Fruit fly (Drosophila melanogaster): ENCODE measurements around the gene RYa-R.

Gene RYa-R

dm6 chr3R:27033935-27034334, 37.2 kb downstream of the RYa-R start (continued):
- TF ChIP-seq CG30403 (GFP tag; optimal IDR thresholded peaks at IDR 0.05) = no peak

- TF ChIP-seq Ets65A (GFP tag) = peak; percentile 35
- TF ChIP-seq CG10274 (GFP tag; optimal IDR thresholded peaks at IDR 0.05) = no peak
These were observed 43.3 kb downstream of the RYa-R start for dm6 chr3R:27040044-27040443.

dm6 chr3R:27048561-27049270, 51.9 kb downstream of the RYa-R start, which contains the start of gene TwdlT:
TwdlT (plus strand) TSS chr3R:27049220.
- TF ChIP-seq CG1832 (GFP tag; optimal IDR thresholded peaks at IDR 0.05) (no peak), Ets65A (GFP tag) (peak; percentile 75), Blimp-1 (GFP tag; optimal IDR thresholded peaks at IDR 0.05) (peak; percentile 62), Trl (optimal IDR thresholded peaks at IDR 0.05) (peak in 1 of 2 experiments; percentile 16), Trl (GFP tag; optimal IDR thresholded peaks at IDR 0.05) (no peak)

dm6 chr3R:27049549-27049948, 52.8 kb downstream of the RYa-R start:
- TF ChIP-seq CG6854 (GFP tag; optimal IDR thresholded peaks at IDR 0.05) (no peak), CG9215 (GFP tag; IDR thresholded peaks at IDR 0.05) (0 out of 2 replicates have a peak, but pooled peaks have one; percentile 7), Hr39 (optimal IDR thresholded peaks at IDR 0.05) (peak; percentile 17)

- TF ChIP-seq CG14965 (GFP tag; optimal IDR thresholded peaks at IDR 0.05; ENCODE audit: borderline replicate concordance) = no peak
- no peak for TF ChIP-seq CG6254 (GFP tag; optimal IDR thresholded peaks at IDR 0.05)
- TF ChIP-seq bsh (GFP tag; optimal IDR thresholded peaks at IDR 0.05) = no peak
- no peak for TF ChIP-seq croc (GFP tag; conservative IDR thresholded peaks at IDR 0.05)
- no peak for TF ChIP-seq CG15696 (tag; optimal IDR thresholded peaks at IDR 0.05)
- TF ChIP-seq Gsc (GFP tag; IDR thresholded peaks at IDR 0.05) = no peak
- TF ChIP-seq BtbVII (GFP tag; optimal IDR thresholded peaks at IDR 0.05) = no peak
- no peak for TF ChIP-seq br (optimal IDR thresholded peaks at IDR 0.05)
- TF ChIP-seq vfl (GFP tag; optimal IDR thresholded peaks at IDR 0.05) = no peak
- TF ChIP-seq CG7928 (GFP tag; optimal IDR thresholded peaks at IDR 0.05) = no peak
- no peak for TF ChIP-seq NfI (GFP tag; optimal IDR thresholded peaks at IDR 0.05)
- peak; percentile 32; the same call in 1 of the 3 replicates for TF ChIP-seq CG16813 (GFP tag; IDR thresholded peaks at IDR 0.05; ENCODE audit: partially characterized antibody)
- TF ChIP-seq CG30431 (GFP tag; optimal IDR thresholded peaks at IDR 0.05) = no peak
- peak; percentile 19; the same call in 1 of the 2 replicates for TF ChIP-seq amos (GFP tag; IDR thresholded peaks at IDR 0.05; ENCODE audit: partially characterized antibody)
- TF ChIP-seq Hr78 (GFP tag; optimal IDR thresholded peaks at IDR 0.05) = peak in 1 of 2 experiments; percentile 93
- peak; percentile 42; the same call in 1 of the 2 replicates for TF ChIP-seq Bgb (GFP tag; IDR thresholded peaks at IDR 0.05; ENCODE audit: partially characterized antibody)
- no peak for TF ChIP-seq Dad (GFP tag; optimal IDR thresholded peaks at IDR 0.05)
- peak; percentile 22 for TF ChIP-seq CTCF (GFP tag; optimal IDR thresholded peaks at IDR 0.05)
- no peak for TF ChIP-seq CG12236 (GFP tag; optimal IDR thresholded peaks at IDR 0.05)
- no peak for TF ChIP-seq cas (GFP tag; IDR thresholded peaks at IDR 0.05)
- no peak for TF ChIP-seq CG9932 (GFP tag; IDR thresholded peaks at IDR 0.05)
- no peak for TF ChIP-seq pzg (GFP tag; optimal IDR thresholded peaks at IDR 0.05)
- no peak for TF ChIP-seq Sox100B (GFP tag; optimal IDR thresholded peaks at IDR 0.05)
These were observed 59.4 kb downstream of the RYa-R start for dm6 chr3R:27056152-27056551.

Measured in whole organism, embryonic.